Fruit fly (Drosophila melanogaster): Measurements from ENCODE around the gene CG13373.

- TF ChIP-seq CG9139 (GFP tag; optimal IDR thresholded peaks at IDR 0.05) (no peak), CG11294 (GFP tag; IDR thresholded peaks at IDR 0.05) (no peak), vri (GFP tag; optimal IDR thresholded peaks at IDR 0.05) (no peak), Ets21C (GFP tag; optimal IDR thresholded peaks at IDR 0.05) (no peak), achi (GFP tag; optimal IDR thresholded peaks at IDR 0.05) (no peak), cyc (GFP tag; optimal IDR thresholded peaks at IDR 0.05) (no peak), fkh (GFP tag; optimal IDR thresholded peaks at IDR 0.05) (no peak), OdsH (GFP tag; optimal IDR thresholded peaks at IDR 0.05) (no peak), CG10631 (GFP tag; optimal IDR thresholded peaks at IDR 0.05) (no peak), Lpt (GFP tag; optimal IDR thresholded peaks at IDR 0.05) (no peak)
These were observed 17.8 kb downstream of the CG13373 start, which contains the start of gene CG17778 for dm6 chrX:494607-495006.

All from whole organism, prepupa.